Worm (Caenorhabditis elegans): ENCODE results near the gene T10B9.14.

T10B9.14 gene

ce11 chrII:9755425-9755824 lies 26.8 kb downstream of the T10B9.14 start:
- TF ChIP-seq ztf-28 (GFP tag; IDR thresholded peaks at IDR 0.05) (no peak), T07F8.4 (tag; optimal IDR thresholded peaks at IDR 0.05) (no peak), lin-40 (tag; optimal IDR thresholded peaks at IDR 0.05) (no peak), lin-26 (GFP tag; IDR thresholded peaks at IDR 0.05) (no peak), F57A8.1 (GFP tag; optimal IDR thresholded peaks at IDR 0.05) (no peak), dpff-1 (tag; optimal IDR thresholded peaks at IDR 0.05) (no peak), F37B4.10 (GFP tag; IDR thresholded peaks at IDR 0.05) (no peak), egl-44 (GFP tag; IDR thresholded peaks at IDR 0.05) (no peak), C06A6.2 (GFP tag; conservative IDR thresholded peaks at IDR 0.05) (no peak), repo-1 (tag; optimal IDR thresholded peaks at IDR 0.05) (no peak), hlh-26 (GFP tag; conservative IDR thresholded peaks at IDR 0.05) (no peak), gei-17 (GFP tag; optimal IDR thresholded peaks at IDR 0.05) (no peak), tlf-1 (GFP tag; optimal IDR thresholded peaks at IDR 0.05) (no peak), bed-1 (GFP tag; IDR thresholded peaks at IDR 0.05) (no peak), let-526 (GFP tag; IDR thresholded peaks at IDR 0.05) (no peak)

DNA sequence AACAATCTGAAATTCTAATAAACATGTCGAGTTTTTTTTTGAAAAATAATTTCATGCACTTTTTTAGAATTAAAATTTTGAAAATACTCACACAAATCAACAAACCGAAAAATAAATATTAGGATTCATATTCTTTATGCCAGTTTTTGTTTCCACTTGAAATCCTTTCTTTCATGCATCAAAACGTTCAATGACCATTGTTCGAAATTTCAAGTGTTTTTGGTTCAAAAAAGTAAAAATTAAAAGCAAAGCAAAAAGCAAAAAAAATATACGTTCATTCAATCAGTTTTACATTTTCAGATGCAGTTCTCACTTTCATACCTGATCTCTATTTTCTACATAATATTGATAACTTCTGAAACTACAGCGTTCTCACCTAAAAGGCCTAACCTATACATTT lies 28.5 kb downstream of the T10B9.14 start, which contains the start of gene ZK1321.1:
TSS of gene ZK1321.1 (plus strand) at position 301 of the 400 bp plus-strand sequence.
- no peak for TF ChIP-seq lag-1 (GFP tag; IDR thresholded peaks at IDR 0.05)
- no peak for TF ChIP-seq ztf-25 (GFP tag; IDR thresholded peaks at IDR 0.05)
- TF ChIP-seq sea-2 (GFP tag; IDR thresholded peaks at IDR 0.05), result no peak
- no peak for TF ChIP-seq nhr-80 (tag; optimal IDR thresholded peaks at IDR 0.05)
- no peak for TF ChIP-seq K11D2.4 (GFP tag; IDR thresholded peaks at IDR 0.05)
- no peak for TF ChIP-seq snpc-4 (GFP tag; optimal IDR thresholded peaks at IDR 0.05)
- TF ChIP-seq snpc-4 (tag; optimal IDR thresholded peaks at IDR 0.05), result no peak
- no peak for TF ChIP-seq nfya-1 (tag; optimal IDR thresholded peaks at IDR 0.05; ENCODE audit: borderline replicate concordance, insufficient read depth)
- TF ChIP-seq lsl-1 (GFP tag; optimal IDR thresholded peaks at IDR 0.05), result no peak

- TF ChIP-seq T26A5.8 (tag; optimal IDR thresholded peaks at IDR 0.05) (no peak), efl-1 (GFP tag; optimal IDR thresholded peaks at IDR 0.05) (no peak), sdz-38 (tag; optimal IDR thresholded peaks at IDR 0.05) (no peak), akir-1 (GFP tag; optimal IDR thresholded peaks at IDR 0.05) (no peak), madf-3 (GFP tag; IDR thresholded peaks at IDR 0.05) (no peak), xnd-1 (tag; optimal IDR thresholded peaks at IDR 0.05) (no peak)
Measured at ce11 chrII:9753056-9753455, 29.2 kb downstream of the T10B9.14 start, which contains the start of gene Y53C12B.7. Gene Y53C12B.7, minus strand, starts transcription at chrII:9753218.

ce11 chrII:9752278-9752677 lies 30.0 kb downstream of the T10B9.14 start:
- TF ChIP-seq Y79H2A.3 (GFP tag; conservative IDR thresholded peaks at IDR 0.05), result no peak
- no peak for TF ChIP-seq snpc-1.1 (tag; optimal IDR thresholded peaks at IDR 0.05; ENCODE audit: insufficient read depth)
- TF ChIP-seq nfya-1 (tag; optimal IDR thresholded peaks at IDR 0.05; ENCODE audit: borderline replicate concordance, insufficient read depth), result no peak
- TF ChIP-seq C06A6.2 (GFP tag; conservative IDR thresholded peaks at IDR 0.05), result no peak
- TF ChIP-seq let-526 (GFP tag; IDR thresholded peaks at IDR 0.05), result no peak
- TF ChIP-seq bed-2 (GFP tag; IDR thresholded peaks at IDR 0.05), result no peak
- no peak for TF ChIP-seq aptf-3 (GFP tag; IDR thresholded peaks at IDR 0.05)
- no peak for TF ChIP-seq ztf-25 (GFP tag; IDR thresholded peaks at IDR 0.05)
- no peak for TF ChIP-seq zfh-2 (GFP tag; conservative IDR thresholded peaks at IDR 0.05)
- TF ChIP-seq ama-1 (optimal IDR thresholded peaks at IDR 0.05), result no peak
- no peak for TF ChIP-seq ama-1 (GFP tag; optimal IDR thresholded peaks at IDR 0.05)
- no peak for TF ChIP-seq unc-62 (GFP tag; optimal IDR thresholded peaks at IDR 0.05)
- no peak for TF ChIP-seq cebp-2 (GFP tag; IDR thresholded peaks at IDR 0.05)
- no peak for TF ChIP-seq Y53G8AR.9 (GFP tag; conservative IDR thresholded peaks at IDR 0.05)

Measured in whole organism, young adult.